Worm (Caenorhabditis elegans): ENCODE measurements around the gene ech-9.

ce11 chrIV:10206182-10206581, 28.9 kb downstream of the ech-9 start, which contains the start of gene K04D7.6:
- TF ChIP-seq flt-1 (GFP tag; IDR thresholded peaks at IDR 0.05): no peak
- no peak for TF ChIP-seq tab-1 (GFP tag; IDR thresholded peaks at IDR 0.05)
- TF ChIP-seq ref-1 (GFP tag; conservative IDR thresholded peaks at IDR 0.05): no peak
- no peak for TF ChIP-seq cog-1 (tag; optimal IDR thresholded peaks at IDR 0.05)
- no peak for TF ChIP-seq med-1 (GFP tag; optimal IDR thresholded peaks at IDR 0.05; ENCODE audit: insufficient read depth)
- no peak for TF ChIP-seq ztf-23 (GFP tag; IDR thresholded peaks at IDR 0.05)
